Worm (Caenorhabditis elegans): ENCODE data around the gene K07F5.12.

Gene K07F5.12

ce11 chrIV:9824480-9824879 is 31.3 kb upstream of the K07F5.12 start, which contains the start of gene catp-6:
Gene catp-6, minus strand, starts transcription at chrIV:9824580.
- TF ChIP-seq rbr-2 (tag; optimal IDR thresholded peaks at IDR 0.05), result no peak
- TF ChIP-seq unc-62 (GFP tag; optimal IDR thresholded peaks at IDR 0.05 in 1 of 2), result no peak
- no peak for TF ChIP-seq unc-62 (tag; optimal IDR thresholded peaks at IDR 0.05)
- TF ChIP-seq madf-9 (GFP tag; conservative IDR thresholded peaks at IDR 0.05), result no peak
- no peak for TF ChIP-seq spr-3 (GFP tag; optimal IDR thresholded peaks at IDR 0.05)
- TF ChIP-seq aly-2 (tag; optimal IDR thresholded peaks at IDR 0.05), result no peak
- TF ChIP-seq mep-1 (tag; optimal IDR thresholded peaks at IDR 0.05), result no peak
- TF ChIP-seq nhr-102 (tag; optimal IDR thresholded peaks at IDR 0.05), result no peak
- TF ChIP-seq R02D3.7 (tag; optimal IDR thresholded peaks at IDR 0.05), result no peak
- no peak for TF ChIP-seq ZK337.2 (GFP tag; IDR thresholded peaks at IDR 0.05)
- TF ChIP-seq unc-130 (GFP tag; optimal IDR thresholded peaks at IDR 0.05), result no peak
- no peak for TF ChIP-seq php-3 (GFP tag; IDR thresholded peaks at IDR 0.05)
- no peak for TF ChIP-seq fkh-10 (GFP tag; optimal IDR thresholded peaks at IDR 0.05)
- TF ChIP-seq ces-1 (GFP tag; optimal IDR thresholded peaks at IDR 0.05), result no peak

ce11 chrIV:9825196-9825744 is 30.5 kb upstream of the K07F5.12 start, which contains the start of gene mtr-4:
Gene mtr-4, plus strand, starts transcription at chrIV:9825694.
- TF ChIP-seq tra-1 (GFP tag; IDR thresholded peaks at IDR 0.05) (0 out of 2 replicates have a peak, but pooled peaks have one; percentile 53), fos-1 (tag; optimal IDR thresholded peaks at IDR 0.05) (no peak), daf-16 (GFP tag; optimal IDR thresholded peaks at IDR 0.05) (no peak), daf-16 (tag; optimal IDR thresholded peaks at IDR 0.05) (no peak), unc-130 (GFP tag; optimal IDR thresholded peaks at IDR 0.05) (peak; percentile 8), F49E8.2 (tag; optimal IDR thresholded peaks at IDR 0.05; ENCODE audit: borderline replicate concordance) (peak; percentile 5), mxl-2 (GFP tag; conservative IDR thresholded peaks at IDR 0.05) (no peak), ctbp-1 (GFP tag; IDR thresholded peaks at IDR 0.05) (no peak), F26F4.8 (GFP tag; conservative IDR thresholded peaks at IDR 0.05) (no peak), lin-38 (GFP tag; IDR thresholded peaks at IDR 0.05) (peak; percentile 95), nhr-6 (tag; optimal IDR thresholded peaks at IDR 0.05) (no peak), spr-3 (GFP tag; optimal IDR thresholded peaks at IDR 0.05) (no peak), ceh-32 (tag; optimal IDR thresholded peaks at IDR 0.05; ENCODE audit: poor library complexity) (no peak), nhr-10 (tag; optimal IDR thresholded peaks at IDR 0.05) (no peak), dmd-6 (GFP tag; IDR thresholded peaks at IDR 0.05) (no peak; the same call in 1 of the 2 replicates), nhr-102 (tag; optimal IDR thresholded peaks at IDR 0.05) (no peak), aha-1 (tag) (no peak), zfp-2 (tag; optimal IDR thresholded peaks at IDR 0.05) (no peak), ZK546.5 (tag; optimal IDR thresholded peaks at IDR 0.05) (no peak), lin-39 (tag; optimal IDR thresholded peaks at IDR 0.05) (no peak), mdl-1 (tag; optimal IDR thresholded peaks at IDR 0.05) (peak in 1 of 2 experiments; percentile 17), D1046.2 (GFP tag; IDR thresholded peaks at IDR 0.05) (no peak), ces-1 (GFP tag; optimal IDR thresholded peaks at IDR 0.05) (no peak), dmd-8 (GFP tag; IDR thresholded peaks at IDR 0.05) (no peak), lim-7 (GFP tag; IDR thresholded peaks at IDR 0.05) (no peak), T26A8.4 (GFP tag; IDR thresholded peaks at IDR 0.05) (no peak), pha-4 (GFP tag; IDR thresholded peaks at IDR 0.05) (no peak), pha-4 (tag; optimal IDR thresholded peaks at IDR 0.05) (no peak), arid-1 (GFP tag; conservative IDR thresholded peaks at IDR 0.05) (no peak), Y75B8A.6 (GFP tag; IDR thresholded peaks at IDR 0.05) (no peak), spr-1 (tag; optimal IDR thresholded peaks at IDR 0.05) (no peak), nhr-11 (tag; optimal IDR thresholded peaks at IDR 0.05) (no peak), ceh-28 (tag; optimal IDR thresholded peaks at IDR 0.05) (no peak), pqm-1 (tag; optimal IDR thresholded peaks at IDR 0.05) (peak; percentile 27), zip-2 (tag; optimal IDR thresholded peaks at IDR 0.05) (no peak), daf-12 (tag; optimal IDR thresholded peaks at IDR 0.05) (no peak), lin-15B (tag; optimal IDR thresholded peaks at IDR 0.05) (no peak), ZK337.2 (GFP tag; IDR thresholded peaks at IDR 0.05) (no peak), zag-1 (tag; optimal IDR thresholded peaks at IDR 0.05) (no peak), mdt-29 (GFP tag; IDR thresholded peaks at IDR 0.05) (no peak), ztf-11 (tag; optimal IDR thresholded peaks at IDR 0.05) (no peak), ama-1 (optimal IDR thresholded peaks at IDR 0.05) (no peak), nhr-111 (GFP tag; optimal IDR thresholded peaks at IDR 0.05) (no peak)
